Fruit fly (Drosophila melanogaster) whole organism, embryonic: Measurements from ENCODE around the gene AANATL7.
A peak's percentile ranks its signal among the peaks of the same experiment; 100 is the strongest.

Experiments
- B-H2 ChIP-seq: fragments of 200-800 bp; sonication (Bioruptor generic); optimal IDR thresholded peaks from 2 replicates; lab custom pipeline; 2018; ENCODE audit warnings: missing biosample characterization, mild to moderate bottlenecking, missing genetic modification characterization
- BEAF-32 ChIP-seq: fragments of 200-800 bp; sonication (Bioruptor generic); optimal IDR thresholded peaks from 3 replicates; lab custom pipeline; 2017; ENCODE audit warnings: missing biosample characterization, missing genetic modification characterization, mild to moderate bottlenecking, moderate library complexity, missing genetic modification reagents
- Bteb2 ChIP-seq: fragments of 200-800 bp; sonication (Bioruptor generic); optimal IDR thresholded peaks from 2 replicates; lab custom pipeline; 2016; ENCODE audit warnings: missing biosample characterization, missing genetic modification characterization
- CG10321 ChIP-seq: fragments of 200-800 bp; sonication (Bioruptor generic); IDR thresholded peaks from 2 replicates; pipeline ENCODE4 v1.3.6; 2022; ENCODE audit warnings: missing biosample characterization, missing genetic modification characterization
- CG11093 ChIP-seq: fragments of 200-800 bp; sonication (Bioruptor generic); IDR thresholded peaks from 3 replicates; pipeline ENCODE4 v1.3.6; 2022; ENCODE audit warnings: missing biosample characterization, missing genetic modification characterization
- CG11696 ChIP-seq: fragments of 200-800 bp; sonication (Bioruptor generic); IDR thresholded peaks from 2 replicates; pipeline ENCODE4 v1.3.6; 2022; ENCODE audit warnings: missing biosample characterization, missing genetic modification characterization
- CG11723 ChIP-seq: fragments of 200-800 bp; sonication (Bioruptor generic); optimal IDR thresholded peaks from 2 replicates; lab custom pipeline; 2017; ENCODE audit warnings: missing biosample characterization, mild to moderate bottlenecking, missing genetic modification characterization
- CG13296 ChIP-seq: fragments of 200-800 bp; sonication (Bioruptor generic); optimal IDR thresholded peaks from 3 replicates; lab custom pipeline; 2018; ENCODE audit warnings: missing biosample characterization, mild to moderate bottlenecking, missing genetic modification characterization
- CG13775 ChIP-seq: fragments of 200-800 bp; sonication (Bioruptor generic); optimal IDR thresholded peaks from 3 replicates; lab custom pipeline; 2017; ENCODE audit warnings: missing biosample characterization, mild to moderate bottlenecking, missing genetic modification characterization
- CG14860 ChIP-seq: fragments of 200-800 bp; sonication (Bioruptor generic); IDR thresholded peaks from 3 replicates; pipeline ENCODE4 v1.3.6; 2022; ENCODE audit warnings: missing biosample characterization, missing genetic modification characterization; ENCODE audit not compliant: partially characterized antibody
- CG14965 ChIP-seq: fragments of 200-800 bp; sonication (Bioruptor generic); optimal IDR thresholded peaks from 2 replicates; lab custom pipeline; 2016; ENCODE audit warnings: missing biosample characterization, missing genetic modification characterization, borderline replicate concordance
- CG15269 ChIP-seq: fragments of 200-800 bp; sonication (Bioruptor generic); optimal IDR thresholded peaks from 2 replicates; lab custom pipeline; 2018; ENCODE audit warnings: missing biosample characterization, mild to moderate bottlenecking, missing genetic modification characterization, moderate library complexity
- CG16815 ChIP-seq: fragments of 200-800 bp; sonication (Bioruptor generic); optimal IDR thresholded peaks from 3 replicates; lab custom pipeline; 2017; ENCODE audit warnings: missing biosample characterization, mild to moderate bottlenecking, missing genetic modification characterization
- CG17568 ChIP-seq: fragments of 200-800 bp; sonication (Bioruptor generic); optimal IDR thresholded peaks from 2 replicates; lab custom pipeline; 2018; ENCODE audit warnings: missing biosample characterization, mild to moderate bottlenecking, missing genetic modification characterization, moderate library complexity
- CG2202 ChIP-seq: fragments of 200-800 bp; sonication (Bioruptor generic); optimal IDR thresholded peaks from 2 replicates; lab custom pipeline; 2018; ENCODE audit warnings: missing biosample characterization, mild to moderate bottlenecking, missing genetic modification characterization
- CG31388 ChIP-seq: fragments of 200-800 bp; sonication (Bioruptor generic); optimal IDR thresholded peaks from 2 replicates; lab custom pipeline; 2016; ENCODE audit warnings: missing biosample characterization, missing genetic modification characterization
- CG3163 ChIP-seq: fragments of 200-800 bp; sonication (Bioruptor generic); optimal IDR thresholded peaks from 3 replicates; lab custom pipeline; 2016; ENCODE audit warnings: missing biosample characterization, missing genetic modification characterization
- CG33557 ChIP-seq: fragments of 200-800 bp; sonication (Bioruptor generic); optimal IDR thresholded peaks from 2 replicates; lab custom pipeline; 2019; ENCODE audit warnings: missing biosample characterization, mild to moderate bottlenecking, missing genetic modification characterization, moderate library complexity
- CG34376 ChIP-seq: fragments of 200-800 bp; sonication (Bioruptor generic); optimal IDR thresholded peaks from 2 replicates; lab custom pipeline; 2018; ENCODE audit warnings: missing biosample characterization, mild to moderate bottlenecking, missing genetic modification characterization
- CG4282 ChIP-seq: fragments of 200-800 bp; sonication (Bioruptor generic); optimal IDR thresholded peaks from 2 replicates; lab custom pipeline; 2016; ENCODE audit warnings: missing biosample characterization, missing genetic modification characterization
- CG6254 ChIP-seq: fragments of 200-800 bp; sonication (Bioruptor generic); optimal IDR thresholded peaks from 3 replicates; lab custom pipeline; 2017; ENCODE audit warnings: mild to moderate bottlenecking, missing biosample characterization, missing genetic modification reagents, missing genetic modification characterization
- CG6854 ChIP-seq: fragments of 200-800 bp; sonication (Bioruptor generic); optimal IDR thresholded peaks from 3 replicates; lab custom pipeline; 2017; ENCODE audit warnings: missing biosample characterization, mild to moderate bottlenecking, missing genetic modification characterization
- CG9932 ChIP-seq: fragments of 200-800 bp; sonication (Bioruptor generic); IDR thresholded peaks from 2 replicates; pipeline ENCODE4 v1.3.6; 2022; ENCODE audit warnings: missing biosample characterization, missing genetic modification characterization
- Dll ChIP-seq: fragments of 200-800 bp; sonication (Bioruptor generic); IDR thresholded peaks from 4 replicates; pipeline ENCODE4 v1.3.6; 2022; ENCODE audit warnings: missing biosample characterization, missing genetic modification characterization; ENCODE audit not compliant: partially characterized antibody
- Dp ChIP-seq: fragments of 200-800 bp; sonication (Bioruptor generic); optimal IDR thresholded peaks from 2 replicates; lab custom pipeline; 2018; ENCODE audit warnings: missing biosample characterization, mild to moderate bottlenecking, missing genetic modification characterization, moderate library complexity
- Ets65A ChIP-seq: fragments of 200-800 bp; sonication (Bioruptor generic); peaks from one replicate; lab custom pipeline; 2016; ENCODE audit warnings: missing biosample characterization, missing genetic modification characterization
- Gug ChIP-seq: fragments of 200-800 bp; sonication (Bioruptor generic); IDR thresholded peaks from 4 replicates; pipeline ENCODE4 v1.3.6; 2022; ENCODE audit warnings: missing biosample characterization, missing genetic modification characterization
- Hmr ChIP-seq: fragments of 200-800 bp; sonication (Bioruptor generic); optimal IDR thresholded peaks from 3 replicates; lab custom pipeline; 2017; ENCODE audit warnings: mild to moderate bottlenecking, missing biosample characterization, missing genetic modification reagents, missing genetic modification characterization
- Mrtf ChIP-seq: fragments of 200-800 bp; sonication (Bioruptor generic); IDR thresholded peaks from 3 replicates; pipeline ENCODE4 v1.3.6; 2022; ENCODE audit warnings: missing biosample characterization, missing genetic modification characterization
- Poxn ChIP-seq: fragments of 200-800 bp; sonication (Bioruptor generic); IDR thresholded peaks from 2 replicates; pipeline ENCODE4 v1.3.6; 2022; ENCODE audit warnings: missing biosample characterization, missing genetic modification characterization
- Sox102F ChIP-seq: fragments of 200-800 bp; sonication (Bioruptor generic); optimal IDR thresholded peaks from 2 replicates; lab custom pipeline; 2018; ENCODE audit warnings: missing biosample characterization, mild to moderate bottlenecking, missing genetic modification characterization, moderate library complexity
- Tbp ChIP-seq: fragments of >200 bp; optimal IDR thresholded peaks from 2 replicates; lab custom pipeline; 2018; ENCODE audit warnings: missing biosample characterization, missing genetic modification characterization
- bab2 ChIP-seq: fragments of 200-800 bp; sonication (Bioruptor generic); optimal IDR thresholded peaks from 2 replicates; lab custom pipeline; 2016; ENCODE audit warnings: missing biosample characterization, missing genetic modification characterization
- chinmo ChIP-seq: fragments of 200-800 bp; sonication (Bioruptor generic); IDR thresholded peaks from 4 replicates; pipeline ENCODE4 v1.3.6; 2022; ENCODE audit warnings: missing biosample characterization, missing genetic modification characterization; ENCODE audit not compliant: partially characterized antibody
- cwo ChIP-seq: fragments of 200-800 bp; sonication (Bioruptor generic); optimal IDR thresholded peaks from 3 replicates; lab custom pipeline; 2017; ENCODE audit warnings: missing biosample characterization, missing genetic modification characterization, mild to moderate bottlenecking, moderate library complexity, missing genetic modification reagents
- dpn ChIP-seq, 2 experiments: fragments of 200-800 bp; sonication (Bioruptor generic); optimal IDR thresholded peaks; 3 replicates each; lab custom pipeline; 2016; ENCODE audit warnings: missing biosample characterization in 2 of 2, missing genetic modification characterization in 2 of 2
- gcm ChIP-seq: fragments of 200-800 bp; sonication (Bioruptor generic); optimal IDR thresholded peaks from 2 replicates; lab custom pipeline; 2019; ENCODE audit warnings: missing biosample characterization, mild to moderate bottlenecking, missing genetic modification characterization, moderate library complexity
- gem ChIP-seq: fragments of 200-800 bp; sonication (Bioruptor generic); optimal IDR thresholded peaks from 2 replicates; lab custom pipeline; 2019; ENCODE audit warnings: missing biosample characterization, mild to moderate bottlenecking, missing genetic modification characterization, moderate library complexity
- gt ChIP-seq: fragments of 200-800 bp; sonication (Bioruptor generic); IDR thresholded peaks from 2 replicates; pipeline ENCODE4 v1.3.6; 2022; ENCODE audit warnings: missing biosample characterization, missing genetic modification characterization
- klu ChIP-seq: fragments of 200-800 bp; sonication (Bioruptor generic); IDR thresholded peaks from 2 replicates; pipeline ENCODE4 v1.3.6; 2022; ENCODE audit warnings: missing biosample characterization, missing genetic modification characterization
- lbe ChIP-seq: fragments of 200-800 bp; sonication (Bioruptor generic); optimal IDR thresholded peaks from 2 replicates; lab custom pipeline; 2016; ENCODE audit warnings: missing biosample characterization, mild to moderate bottlenecking, missing genetic modification characterization
- pho ChIP-seq: fragments of 200-800 bp; sonication (Bioruptor generic); optimal IDR thresholded peaks from 2 replicates; lab custom pipeline; 2016; ENCODE audit warnings: missing biosample characterization, missing genetic modification characterization
- sc ChIP-seq, 3 experiments: fragments of >200 bp in 2 of 3; fragments of 200-800 bp in 1 of 3; sonication (Bioruptor generic) in 1 of 3; optimal IDR thresholded peaks; 2 replicates in 2 of 3; 3 replicates in 1 of 3; lab custom pipeline; 2017; ENCODE audit warnings: mild to moderate bottlenecking in 1 of 3, missing biosample characterization in 1 of 3, missing genetic modification characterization in 1 of 3, missing genetic modification reagents in 1 of 3
- scrt ChIP-seq: fragments of 200-800 bp; sonication (Bioruptor generic); optimal IDR thresholded peaks from 2 replicates; lab custom pipeline; 2018; ENCODE audit warnings: missing biosample characterization, mild to moderate bottlenecking, missing genetic modification characterization, moderate library complexity
- seq ChIP-seq: fragments of 200-800 bp; sonication (Bioruptor generic); IDR thresholded peaks from 2 replicates; pipeline ENCODE4 v1.3.6; 2022; ENCODE audit warnings: missing biosample characterization, missing genetic modification characterization
- slbo ChIP-seq: fragments of 200-800 bp; sonication (Bioruptor generic); IDR thresholded peaks from 2 replicates; pipeline ENCODE4 v1.3.6; 2022; ENCODE audit warnings: missing biosample characterization, missing genetic modification characterization
- slou ChIP-seq: fragments of 200-800 bp; sonication (Bioruptor generic); optimal IDR thresholded peaks from 3 replicates; lab custom pipeline; 2016; ENCODE audit warnings: missing biosample characterization, missing genetic modification characterization
- sob ChIP-seq: fragments of 200-800 bp; sonication (Bioruptor generic); IDR thresholded peaks from 2 replicates; pipeline ENCODE4 v1.3.6; 2022; ENCODE audit warnings: missing biosample characterization, missing genetic modification characterization
- stc ChIP-seq: fragments of 200-800 bp; sonication (Bioruptor generic); IDR thresholded peaks from 2 replicates; pipeline ENCODE4 v1.3.6; 2022; ENCODE audit warnings: missing biosample characterization, missing genetic modification characterization
- zfh2 ChIP-seq: fragments of 200-800 bp; sonication (Bioruptor generic); optimal IDR thresholded peaks from 2 replicates; lab custom pipeline; 2016; ENCODE audit warnings: missing biosample characterization, missing genetic modification characterization

The AANATL7 gene

DNA sequence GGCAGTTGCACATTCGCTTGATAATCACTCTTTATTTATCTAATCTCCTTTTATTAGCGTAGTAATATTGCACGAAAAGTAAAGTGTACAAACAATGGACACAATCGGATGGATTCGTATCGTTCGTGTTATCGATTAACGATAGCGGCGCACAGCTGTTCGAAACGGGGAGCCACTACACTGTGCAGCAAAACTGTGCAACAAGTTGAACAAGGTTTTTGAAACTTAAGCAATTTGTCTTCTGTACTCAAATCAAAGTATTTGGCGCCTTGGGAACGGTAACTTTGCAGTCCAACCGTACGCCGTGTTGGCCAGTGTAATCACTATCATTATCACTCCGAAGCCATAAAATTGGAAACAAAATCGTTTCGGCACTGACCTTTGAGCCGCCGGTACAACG, 38.9 kb downstream of the AANATL7 start, which contains the start of the genes Tsp3A and Seipin (continued):
- peak; percentile 75 to 89 for TF ChIP-seq dpn (GFP tag; optimal IDR thresholded peaks at IDR 0.05; lab: Kevin White, UChicago)
- peak; percentile 89 for TF ChIP-seq sob (GFP tag; lab: Robert Waterston, UW)
- peak; percentile 54 for TF ChIP-seq CG3163 (GFP tag; lab: Kevin White, UChicago)
- TF ChIP-seq klu (GFP tag; lab: Robert Waterston, UW) = peak; percentile 67; the same call in 1 of the 2 replicates
- peak; percentile 44 for TF ChIP-seq B-H2 (GFP tag; lab: Kevin White, UChicago)
- TF ChIP-seq Dp (GFP tag; lab: Kevin White, UChicago) = peak; percentile 28
- peak; percentile 72 for TF ChIP-seq CG13775
- peak; percentile 68 for TF ChIP-seq Bteb2 (GFP tag; lab: Kevin White, UChicago)
- TF ChIP-seq stc (GFP tag; lab: Robert Waterston, UW) = peak; percentile 93
- no peak for TF ChIP-seq CG14860 (GFP tag; lab: Robert Waterston, UW)
- no peak for TF ChIP-seq sc (optimal IDR thresholded peaks at IDR 0.05; lab: Kevin White, UChicago)
- TF ChIP-seq sc (GFP tag; optimal IDR thresholded peaks at IDR 0.05; lab: Kevin White, UChicago) = no peak
- TF ChIP-seq CG11093 = peak; percentile 67; the same call in 1 of the 3 replicates
- TF ChIP-seq CG6254 (GFP tag; lab: Kevin White, UChicago) = no peak
- TF ChIP-seq gt (GFP tag; lab: Robert Waterston, UW) = peak; percentile 53; the same call in 1 of the 2 replicates
- peak; percentile 60; the same call in 2 of the 4 replicates for TF ChIP-seq Dll
- TF ChIP-seq Mrtf = peak; percentile 87
- TF ChIP-seq gem (tag; lab: Kevin White, UChicago) = no peak
- peak; percentile 84 for TF ChIP-seq pho (GFP tag; lab: Kevin White, UChicago)
- TF ChIP-seq CG11723 = no peak
- peak; percentile 89 for TF ChIP-seq Ets65A (GFP tag; lab: Kevin White, UChicago)
- TF ChIP-seq slbo (GFP tag; lab: Robert Waterston, UW) = peak; percentile 93
- TF ChIP-seq bab2 (GFP tag; lab: Kevin White, UChicago) = peak; percentile 77
- peak; percentile 98 for TF ChIP-seq CG34376
- no peak for TF ChIP-seq CG17568 (GFP tag; lab: Kevin White, UChicago)
- TF ChIP-seq CG16815 (GFP tag; lab: Kevin White, UChicago) = peak; percentile 59
- peak; percentile 84 for TF ChIP-seq seq
- TF ChIP-seq CG4282 = peak; percentile 8
- peak; percentile 91 for TF ChIP-seq Hmr (GFP tag; lab: Kevin White, UChicago)
- peak; percentile 67 for TF ChIP-seq gcm (GFP tag; lab: Kevin White, UChicago)
- TF ChIP-seq CG33557 = peak; percentile 3
- TF ChIP-seq lbe (GFP tag; lab: Kevin White, UChicago) = no peak
- peak; percentile 75 for TF ChIP-seq CG11696 (GFP tag; lab: Robert Waterston, UW)
- peak; percentile 62; the same call in 1 of the 2 replicates for TF ChIP-seq CG10321 (GFP tag; lab: Robert Waterston, UW)
- peak; percentile 88 for TF ChIP-seq CG15269
- peak; percentile 86 for TF ChIP-seq CG6854 (GFP tag; lab: Kevin White, UChicago)
- TF ChIP-seq Poxn = peak; percentile 41; the same call in 1 of the 2 replicates
- peak; percentile 81 for TF ChIP-seq CG9932 (GFP tag; lab: Robert Waterston, UW)
- TF ChIP-seq Tbp (GFP tag; lab: Kevin White, UChicago) = no peak
- TF ChIP-seq Sox102F = peak; percentile 80
- peak; percentile 33 for TF ChIP-seq CG14965 (GFP tag; lab: Kevin White, UChicago)
- peak; percentile 0 for TF ChIP-seq CG2202
- TF ChIP-seq zfh2 = peak; percentile 85
- TF ChIP-seq chinmo (GFP tag; lab: Robert Waterston, UW) = peak; percentile 75; the same call in 2 of the 4 replicates
- peak; percentile 31 for TF ChIP-seq CG31388 (GFP tag; lab: Kevin White, UChicago)
- TF ChIP-seq cwo (GFP tag; lab: Kevin White, UChicago) = peak; percentile 87
- TF ChIP-seq slou (GFP tag; lab: Kevin White, UChicago) = no peak
- peak; percentile 90 for TF ChIP-seq Gug (GFP tag; lab: Robert Waterston, UW)
- peak; percentile 92 for TF ChIP-seq scrt (GFP tag; lab: Kevin White, UChicago)
- peak; percentile 89 for TF ChIP-seq CG13296 (GFP tag; lab: Kevin White, UChicago)
- TF ChIP-seq BEAF-32 (GFP tag; lab: Kevin White, UChicago) = peak; percentile 47
